Fruit fly (Drosophila melanogaster): Measurements from ENCODE around the gene ARY.
"Not testable (repeated sequence)": the region's sequence is repeated elsewhere in the genome, so short reads cannot be mapped to it uniquely, and the experiment has no call there.

The ARY gene

dm6 chrY:702130-702529 is at the start of gene ARY:
Gene ARY, plus strand, starts transcription at chrY:702430.
- TF ChIP-seq CG14711 (tag; optimal IDR thresholded peaks at IDR 0.05); CG1620 (GFP tag; optimal IDR thresholded peaks at IDR 0.05); CG7101 (tag; optimal IDR thresholded peaks at IDR 0.05): not testable (repeated sequence)

Data from whole organism, adult.